Worm (Caenorhabditis elegans) whole organism, midembryonic: ENCODE results near the gene set-15.

Experiments
- med-1 ChIP-seq: sonication (generic microtip); optimal IDR thresholded peaks from 2 replicates; lab custom pipeline; 2017; ENCODE audit warnings: missing genetic modification characterization, mild to moderate bottlenecking, missing compliant biosample characterization, antibody characterized with exemption, missing genetic modification reagents; ENCODE audit not compliant: insufficient read depth
- ref-1 ChIP-seq: fragments of 200-800 bp; sonication (Bioruptor generic); conservative IDR thresholded peaks from 2 replicates; pipeline ENCODE4 v1.3.6; 2022; ENCODE audit warnings: missing genetic modification reagents, missing genetic modification characterization, missing compliant biosample characterization
- tab-1 ChIP-seq: fragments of 200-800 bp; sonication (Bioruptor generic); IDR thresholded peaks from 2 replicates; pipeline ENCODE4 v1.3.6; 2022; ENCODE audit warnings: missing genetic modification characterization, missing compliant biosample characterization

- TF ChIP-seq med-1: no peak
- no peak for TF ChIP-seq ref-1
- TF ChIP-seq tab-1 (GFP tag; lab: Robert Waterston, UW): no peak
Observed at ce11 chrIV:4781123-4781522, 1.1 kb upstream of the set-15 start.
